Worm (Caenorhabditis elegans) whole organism, L4 larva: ENCODE results near the gene F40G12.4.
"Not testable (repeated sequence)": the region's sequence is repeated elsewhere in the genome, so short reads cannot be mapped to it uniquely, and the experiment has no call there.

Experiments used
- F10B5.3 ChIP-seq: sonication (generic microtip); optimal IDR thresholded peaks from 2 replicates; lab custom pipeline; 2016; ENCODE audit warnings: mild to moderate bottlenecking, missing genetic modification characterization, missing compliant biosample characterization
- F44E2.7 ChIP-seq: fragments of 200-800 bp; sonication (Bioruptor generic); IDR thresholded peaks from 2 replicates; pipeline ENCODE4 v2.1.2; 2022; ENCODE audit warnings: missing genetic modification characterization, missing compliant biosample characterization
- T20F7.1 ChIP-seq: fragments of 200-800 bp; sonication (Bioruptor generic); optimal IDR thresholded peaks from 2 replicates; lab custom pipeline; 2018; ENCODE audit warnings: mild to moderate bottlenecking, missing genetic modification characterization, missing compliant biosample characterization
- aha-1 ChIP-seq: fragments of 150-350 bp; peaks from one replicate; lab custom pipeline; 2014; ENCODE audit warnings: missing biosample characterization, missing genetic modification characterization
- attf-4 ChIP-seq: sonication (generic microtip); optimal IDR thresholded peaks from 3 replicates; lab custom pipeline; 2017; ENCODE audit warnings: missing biosample characterization, missing genetic modification characterization
- ceh-62 ChIP-seq: sonication (generic microtip); optimal IDR thresholded peaks from 2 replicates; lab custom pipeline; 2017; ENCODE audit warnings: missing biosample characterization, missing genetic modification characterization
- ctbp-1 ChIP-seq: fragments of 200-800 bp; sonication (Bioruptor generic); IDR thresholded peaks from 2 replicates; pipeline ENCODE4 v1.3.6; 2022; ENCODE audit warnings: missing genetic modification reagents, missing genetic modification characterization, missing compliant biosample characterization
- daf-12 ChIP-seq: fragments of 150-350 bp; optimal IDR thresholded peaks from 2 replicates; lab custom pipeline; 2014; ENCODE audit warnings: missing biosample characterization, missing genetic modification reagents, missing genetic modification characterization
- dmd-6 ChIP-seq: fragments of 200-800 bp; sonication (Bioruptor generic); IDR thresholded peaks from 2 replicates; pipeline ENCODE4 v1.3.6; 2022; ENCODE audit warnings: missing genetic modification reagents, missing genetic modification characterization, missing compliant biosample characterization
- dve-1 ChIP-seq: sonication (generic microtip); optimal IDR thresholded peaks from 2 replicates; lab custom pipeline; 2017; ENCODE audit warnings: antibody characterized with exemption, mild to moderate bottlenecking, missing genetic modification characterization, missing compliant biosample characterization; ENCODE audit not compliant: insufficient read depth
- egl-27 ChIP-seq: sonication (generic microtip); optimal IDR thresholded peaks from 3 replicates; lab custom pipeline; 2017; ENCODE audit warnings: missing biosample characterization, missing genetic modification reagents, missing genetic modification characterization
- egl-43 ChIP-seq: fragments of 200-800 bp; sonication (Bioruptor generic); IDR thresholded peaks from 2 replicates; pipeline ENCODE4 v1.3.6; 2022; ENCODE audit warnings: missing genetic modification reagents, missing genetic modification characterization, missing compliant biosample characterization
- gei-8 ChIP-seq: fragments of 200-800 bp; sonication (Bioruptor generic); optimal IDR thresholded peaks from 2 replicates; lab custom pipeline; 2018; ENCODE audit warnings: mild to moderate bottlenecking, missing genetic modification characterization, missing compliant biosample characterization
- hlh-11 ChIP-seq: fragments of 200-800 bp; sonication (Bioruptor generic); optimal IDR thresholded peaks from 2 replicates; lab custom pipeline; 2018; ENCODE audit warnings: mild to moderate bottlenecking, missing genetic modification characterization, missing compliant biosample characterization
- lin-15B ChIP-seq: fragments of 150-350 bp; sonication (generic microtip); optimal IDR thresholded peaks from 3 replicates; lab custom pipeline; 2014; ENCODE audit warnings: missing biosample characterization, missing genetic modification characterization
- mxl-3 ChIP-seq: fragments of 200-800 bp; sonication (Bioruptor generic); optimal IDR thresholded peaks from 2 replicates; lab custom pipeline; 2018; ENCODE audit warnings: mild to moderate bottlenecking, missing genetic modification characterization, missing compliant biosample characterization
- nhr-25 ChIP-seq: sonication (generic microtip); optimal IDR thresholded peaks from 2 replicates; lab custom pipeline; 2017; ENCODE audit warnings: missing genetic modification characterization, mild to moderate bottlenecking, missing compliant biosample characterization, antibody characterized with exemption, moderate library complexity, borderline replicate concordance; ENCODE audit not compliant: insufficient read depth
- nhr-42 ChIP-seq: fragments of 200-800 bp; sonication (Bioruptor generic); IDR thresholded peaks from 2 replicates; pipeline ENCODE4 v1.3.6; 2022; ENCODE audit warnings: missing genetic modification characterization, missing compliant biosample characterization
- nhr-76 ChIP-seq: fragments of 150-350 bp; optimal IDR thresholded peaks from 2 replicates; lab custom pipeline; 2014; ENCODE audit warnings: missing biosample characterization, missing genetic modification characterization
- pha-4 ChIP-seq, 2 experiments: fragments of 150-350 bp in 1 of 2; fragments of 200-800 bp in 1 of 2; sonication (Bioruptor generic) in 1 of 2; IDR thresholded peaks in 1 of 2; optimal IDR thresholded peaks in 1 of 2; 2 replicates each; pipeline versions ENCODE4 v1.3.6 to Lab custom; 2014 to 2022; ENCODE audit warnings: missing genetic modification characterization in 2 of 2, missing genetic modification reagents in 2 of 2, missing biosample characterization in 1 of 2, missing compliant biosample characterization in 1 of 2
- pqm-1 ChIP-seq: sonication (generic microtip); optimal IDR thresholded peaks from 2 replicates; lab custom pipeline; 2017; ENCODE audit warnings: missing biosample characterization, missing genetic modification characterization
- snpc-4 ChIP-seq: fragments of 150-350 bp; optimal IDR thresholded peaks from 2 replicates; lab custom pipeline; 2014; ENCODE audit warnings: missing biosample characterization, missing genetic modification characterization
- unc-130 ChIP-seq: sonication (generic microtip); optimal IDR thresholded peaks from 2 replicates; lab custom pipeline; 2016; ENCODE audit warnings: missing genetic modification reagents, missing genetic modification characterization, missing compliant biosample characterization
- unc-39 ChIP-seq: sonication (generic microtip); optimal IDR thresholded peaks from 2 replicates; lab custom pipeline; 2017; ENCODE audit warnings: missing biosample characterization, missing genetic modification characterization
- unc-62 ChIP-seq, 3 experiments: fragments of 150-350 bp in 1 of 3; sonication (generic microtip); optimal IDR thresholded peaks in 2 of 3; peaks in 1 of 3; 1 replicate in 1 of 3; 2 replicates in 2 of 3; lab custom pipeline; 2014 to 2017; ENCODE audit warnings: missing biosample characterization in 3 of 3, missing genetic modification characterization in 3 of 3, missing genetic modification reagents in 3 of 3, missing genotype in 1 of 3
- zfp-3 ChIP-seq: fragments of 200-800 bp; sonication (Bioruptor generic); conservative IDR thresholded peaks from 2 replicates; pipeline ENCODE4 v1.3.6; 2022; ENCODE audit warnings: missing genetic modification reagents, missing genetic modification characterization, missing compliant biosample characterization
- zip-2 ChIP-seq: fragments of 150-350 bp; optimal IDR thresholded peaks from 2 replicates; lab custom pipeline; 2014; ENCODE audit warnings: missing biosample characterization, missing genetic modification characterization
- ztf-7 ChIP-seq: fragments of 150-350 bp; optimal IDR thresholded peaks from 2 replicates; lab custom pipeline; 2014; ENCODE audit warnings: missing biosample characterization, missing genetic modification characterization

F40G12.4 gene

DNA sequence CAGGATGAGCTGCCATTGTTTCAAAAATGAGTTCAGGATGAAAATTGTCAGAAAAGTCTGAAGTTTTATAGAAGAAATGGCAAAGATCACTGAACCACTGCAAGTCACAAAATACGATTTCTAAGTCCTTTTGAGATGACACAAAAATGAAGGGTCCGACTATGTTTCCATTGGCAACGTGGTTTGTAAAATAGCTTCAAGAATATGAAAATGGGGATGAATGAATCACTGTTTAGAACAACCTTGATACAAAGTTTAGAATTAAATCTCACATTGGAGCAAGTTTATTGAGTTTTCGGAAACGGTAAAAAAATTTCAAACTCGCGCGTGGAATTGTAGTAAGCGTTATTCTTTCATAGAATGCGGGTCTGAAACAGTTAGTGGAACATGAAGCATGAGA is 42.6 kb upstream of the F40G12.4 start, which contains the start of gene ddn-3:
Gene ddn-3, minus strand, starts transcription at position 101 of the 400 bp plus-strand sequence.
- TF ChIP-seq nhr-25 (tag; lab: Kevin White, UChicago) (no peak), F44E2.7 (GFP tag; lab: Robert Waterston, UW) (no peak), ctbp-1 (no peak), F10B5.3 (tag; lab: Kevin White, UChicago) (no peak), unc-130 (no peak)

DNA sequence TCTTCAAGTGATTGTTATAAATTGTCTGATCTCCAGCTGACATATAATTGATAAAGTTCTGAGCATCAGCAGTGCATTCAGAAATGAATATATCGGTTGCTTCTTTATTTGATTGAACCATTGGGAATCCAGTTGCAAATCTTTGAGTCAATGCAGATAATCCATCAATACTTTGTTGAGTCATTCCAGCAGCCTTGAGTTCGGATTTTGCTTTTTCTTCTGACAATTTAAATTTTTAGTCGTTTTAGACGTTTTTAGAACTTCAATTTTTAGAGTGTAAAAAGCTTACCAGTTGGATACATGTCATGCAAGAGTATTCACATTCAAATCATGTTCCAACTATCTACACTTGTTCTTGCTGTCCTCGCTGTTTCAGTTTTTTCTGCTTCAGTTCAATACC is 41.1 kb upstream of the F40G12.4 start, which contains the start of gene F14D7.14:
Gene F14D7.14, plus strand, starts transcription at position 301 of the 400 bp plus-strand sequence.
- TF ChIP-seq hlh-11 (tag; lab: Kevin White, UChicago); daf-12; dmd-6 (GFP tag; lab: Robert Waterston, UW): not testable (repeated sequence)

DNA sequence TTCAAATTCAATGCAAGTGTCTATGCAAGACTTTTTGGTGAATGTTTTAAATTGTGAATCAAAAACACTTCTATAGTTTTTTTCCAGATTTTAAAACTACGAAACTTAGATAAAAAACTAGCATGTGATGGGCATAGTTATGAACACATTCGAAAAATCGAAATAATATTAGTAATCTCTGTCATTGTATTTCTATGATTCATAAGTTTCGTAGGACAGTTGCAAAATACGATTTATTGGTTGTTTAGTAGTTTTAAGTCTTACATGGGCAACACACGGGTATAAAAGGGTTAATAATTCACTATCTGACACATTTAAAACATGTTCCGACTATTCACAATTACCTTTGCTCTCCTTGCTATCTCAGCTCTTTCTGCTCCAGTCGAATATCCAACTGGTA is 39.6 kb upstream of the F40G12.4 start, which contains the start of gene spig-5:
Gene spig-5, plus strand, starts transcription at position 301 of the 400 bp plus-strand sequence.
- TF ChIP-seq F44E2.7 (GFP tag; lab: Robert Waterston, UW); dve-1 (tag; lab: Kevin White, UChicago); snpc-4: not testable (repeated sequence)

DNA sequence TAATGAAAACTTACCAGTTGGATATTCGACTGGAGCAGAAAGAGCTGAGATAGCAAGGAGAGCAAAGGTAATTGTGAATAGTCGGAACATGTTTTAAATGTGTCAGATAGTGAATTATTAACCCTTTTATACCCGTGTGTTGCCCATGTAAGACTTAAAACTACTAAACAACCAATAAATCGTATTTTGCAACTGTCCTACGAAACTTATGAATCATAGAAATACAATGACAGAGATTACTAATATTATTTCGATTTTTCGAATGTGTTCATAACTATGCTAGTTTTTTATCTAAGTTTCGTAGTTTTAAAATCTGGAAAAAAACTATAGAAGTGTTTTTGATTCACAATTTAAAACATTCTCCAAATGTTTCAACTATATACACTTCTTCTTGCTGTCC is 38.3 kb upstream of the F40G12.4 start, which contains the start of gene spig-4:
Gene spig-4, minus strand, starts transcription at position 101 of the 400 bp plus-strand sequence.
- TF ChIP-seq unc-39 (tag; lab: Kevin White, UChicago); egl-43 (GFP tag; lab: Robert Waterston, UW); snpc-4: not testable (repeated sequence)

DNA sequence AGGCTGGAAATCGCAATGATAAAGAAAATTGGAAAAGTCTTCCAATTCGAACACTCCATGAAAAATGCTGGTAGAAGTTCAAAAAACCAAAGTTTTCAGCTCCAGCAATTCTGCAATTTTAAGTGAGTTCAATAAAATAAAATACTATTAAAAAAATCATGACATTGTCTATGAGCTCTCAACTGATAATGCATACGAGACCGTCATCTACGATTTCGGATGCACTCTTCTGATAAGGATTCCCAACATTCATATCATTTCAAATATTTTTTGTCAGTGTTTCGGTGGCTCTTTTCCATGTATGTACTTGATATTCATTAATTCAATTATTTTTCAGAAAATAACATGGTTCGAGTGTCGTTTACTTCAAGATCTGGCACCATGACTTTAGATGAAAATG is 32.6 kb upstream of the F40G12.4 start, which contains the start of gene F14D7.6:
Gene F14D7.6, plus strand, starts transcription at position 338 of the 400 bp plus-strand sequence.
- TF ChIP-seq attf-4 (tag; lab: Kevin White, UChicago) (no peak), pqm-1 (tag; lab: Kevin White, UChicago) (peak; percentile 41)
- TF ChIP-seq, all 104 proteins: peak for 1

DNA sequence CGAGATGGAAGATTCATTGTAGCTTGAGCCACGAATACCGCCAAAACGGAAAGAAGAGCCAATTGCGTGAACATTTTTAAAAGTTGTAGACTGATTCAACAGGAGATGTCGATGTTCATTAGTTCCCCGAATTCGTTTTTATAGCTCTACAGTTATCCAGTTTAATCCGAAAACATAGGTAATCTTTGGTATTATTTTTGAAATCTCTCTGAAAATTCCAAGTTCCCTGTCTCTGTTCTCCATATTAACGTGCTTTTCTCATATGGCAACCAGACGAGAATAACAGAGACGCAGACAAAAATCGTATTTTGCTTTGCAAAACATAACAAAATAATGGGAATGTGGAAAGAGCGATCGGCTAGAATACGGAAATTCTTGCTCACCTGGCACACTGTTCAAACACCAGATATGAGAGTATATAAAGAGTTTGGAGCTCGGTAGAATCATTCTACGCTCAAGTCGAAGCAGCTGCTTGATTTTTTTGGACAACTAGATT is 31.1 kb upstream of the F40G12.4 start, which contains the start of the genes spig-3 and F14D7.12:
Gene spig-3, minus strand, starts transcription at position 101 of the 496 bp plus-strand sequence.
Gene F14D7.12, plus strand, starts transcription at position 446 of the 496 bp plus-strand sequence.
- no peak for TF ChIP-seq nhr-76 (tag; lab: Kevin White, UChicago)
- TF ChIP-seq ceh-62 (tag; lab: Kevin White, UChicago), result no peak
- no peak for TF ChIP-seq zip-2
- no peak for TF ChIP-seq ztf-7
- TF ChIP-seq unc-62 (GFP tag; optimal IDR thresholded peaks at IDR 0.05 in 1 of 2; lab: Kevin White, UChicago), result no peak
- no peak for TF ChIP-seq unc-62 (tag; optimal IDR thresholded peaks at IDR 0.05; lab: Kevin White, UChicago)
- TF ChIP-seq zfp-3 (GFP tag; lab: Robert Waterston, UW), result no peak
- TF ChIP-seq lin-15B, result no peak
- no peak for TF ChIP-seq unc-130
- no peak for TF ChIP-seq gei-8 (GFP tag; lab: Kevin White, UChicago)
- no peak for TF ChIP-seq pha-4 (GFP tag; IDR thresholded peaks at IDR 0.05; lab: Robert Waterston, UW)
- no peak for TF ChIP-seq pha-4 (tag; optimal IDR thresholded peaks at IDR 0.05; lab: Kevin White, UChicago)
- no peak for TF ChIP-seq T20F7.1 (GFP tag; lab: Kevin White, UChicago)
- no peak for TF ChIP-seq mxl-3 (GFP tag; lab: Kevin White, UChicago)
- TF ChIP-seq nhr-42 (GFP tag; lab: Robert Waterston, UW), result no peak
- TF ChIP-seq, all 104 proteins: peak for 0

DNA sequence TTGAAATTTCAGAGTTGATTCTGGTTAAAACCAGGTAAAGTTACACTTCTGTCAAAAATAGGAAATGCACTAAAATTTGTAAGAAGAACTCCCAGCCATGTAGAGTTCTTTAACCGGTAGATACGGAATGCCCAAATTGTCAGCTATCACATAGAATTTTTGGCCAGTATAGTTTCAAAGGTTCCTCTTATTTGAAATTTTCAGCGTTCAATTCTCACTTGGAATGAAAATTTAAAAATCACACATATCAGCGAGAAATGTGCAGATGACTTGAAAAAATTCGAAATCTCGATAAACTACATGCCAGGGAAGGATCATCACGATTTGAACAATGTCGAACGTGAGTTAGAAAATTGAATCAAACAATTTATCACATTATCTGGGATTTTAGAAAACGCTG is 28.0 kb upstream of the F40G12.4 start, which contains the start of gene F14D7.3:
Gene F14D7.3, plus strand, starts transcription at position 301 of the 400 bp plus-strand sequence.
- TF ChIP-seq egl-27 (no peak), aha-1 (tag; lab: Kevin White, UChicago) (no peak), nhr-42 (GFP tag; lab: Robert Waterston, UW) (no peak)
